Worm (Caenorhabditis elegans): ENCODE measurements around the gene F47B10.5.

DNA sequence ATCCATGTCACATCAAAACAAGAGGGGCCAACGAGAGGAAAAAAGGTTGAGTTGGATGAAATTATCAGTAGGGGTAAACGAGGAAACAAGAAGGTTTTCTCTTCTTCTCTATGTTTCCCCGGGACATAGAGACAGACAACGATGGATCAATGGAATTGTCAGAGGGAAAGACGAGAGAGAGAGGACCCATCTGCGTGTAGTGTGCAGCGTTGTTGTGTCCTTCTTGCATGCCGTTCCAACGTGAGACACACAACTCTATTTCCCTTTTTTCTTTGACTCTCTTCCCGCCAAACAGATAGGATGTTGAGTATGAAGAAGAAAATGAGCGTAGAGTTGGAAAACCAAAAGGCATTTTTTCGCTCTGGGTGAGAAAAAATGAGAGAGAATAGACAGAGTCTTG is 10.6 kb upstream of the F47B10.5 start:
- TF ChIP-seq F26F4.8 (GFP tag; conservative IDR thresholded peaks at IDR 0.05) (no peak), lsy-2 (tag; optimal IDR thresholded peaks at IDR 0.05) (peak in 1 of 2 experiments; percentile 61), gei-8 (GFP tag; optimal IDR thresholded peaks at IDR 0.05) (no peak)

All from whole organism, L4 larva.